Worm (Caenorhabditis elegans) whole organism, midembryonic: ENCODE data around the gene cah-4.

Experiments used
- T22C8.4 ChIP-seq: fragments of 200-800 bp; sonication (Bioruptor generic); IDR thresholded peaks from 2 replicates; pipeline ENCODE4 v1.3.6; 2022; ENCODE audit warnings: missing genetic modification characterization, missing compliant biosample characterization
- flt-1 ChIP-seq: fragments of 200-800 bp; sonication (Bioruptor generic); IDR thresholded peaks from 2 replicates; pipeline ENCODE4 v1.3.6; 2022; ENCODE audit warnings: missing genetic modification characterization, missing compliant biosample characterization
- klf-2 ChIP-seq: fragments of 200-800 bp; sonication (Bioruptor generic); conservative IDR thresholded peaks from 2 replicates; pipeline ENCODE4 v1.3.6; 2022; ENCODE audit warnings: missing genetic modification reagents, missing genetic modification characterization, missing compliant biosample characterization
- ref-1 ChIP-seq: fragments of 200-800 bp; sonication (Bioruptor generic); conservative IDR thresholded peaks from 2 replicates; pipeline ENCODE4 v1.3.6; 2022; ENCODE audit warnings: missing genetic modification reagents, missing genetic modification characterization, missing compliant biosample characterization
- tab-1 ChIP-seq: fragments of 200-800 bp; sonication (Bioruptor generic); IDR thresholded peaks from 2 replicates; pipeline ENCODE4 v1.3.6; 2022; ENCODE audit warnings: missing genetic modification characterization, missing compliant biosample characterization
- ztf-29 ChIP-seq: fragments of 200-800 bp; sonication (Bioruptor generic); IDR thresholded peaks from 2 replicates; pipeline ENCODE4 v1.3.6; 2022; ENCODE audit warnings: missing genetic modification reagents, missing genetic modification characterization, missing compliant biosample characterization

ce11 chrX:13574029-13574428 lies 31.7 kb downstream of the cah-4 start:
- no peak for TF ChIP-seq klf-2 (GFP tag; lab: Robert Waterston, UW)
- TF ChIP-seq flt-1 (GFP tag; lab: Robert Waterston, UW) = no peak
- no peak for TF ChIP-seq ref-1
- TF ChIP-seq T22C8.4 (GFP tag; lab: Robert Waterston, UW) = no peak
- TF ChIP-seq tab-1 (GFP tag; lab: Robert Waterston, UW) = no peak
- no peak for TF ChIP-seq ztf-29 (GFP tag; lab: Robert Waterston, UW)
